In the genomic region with DNA sequence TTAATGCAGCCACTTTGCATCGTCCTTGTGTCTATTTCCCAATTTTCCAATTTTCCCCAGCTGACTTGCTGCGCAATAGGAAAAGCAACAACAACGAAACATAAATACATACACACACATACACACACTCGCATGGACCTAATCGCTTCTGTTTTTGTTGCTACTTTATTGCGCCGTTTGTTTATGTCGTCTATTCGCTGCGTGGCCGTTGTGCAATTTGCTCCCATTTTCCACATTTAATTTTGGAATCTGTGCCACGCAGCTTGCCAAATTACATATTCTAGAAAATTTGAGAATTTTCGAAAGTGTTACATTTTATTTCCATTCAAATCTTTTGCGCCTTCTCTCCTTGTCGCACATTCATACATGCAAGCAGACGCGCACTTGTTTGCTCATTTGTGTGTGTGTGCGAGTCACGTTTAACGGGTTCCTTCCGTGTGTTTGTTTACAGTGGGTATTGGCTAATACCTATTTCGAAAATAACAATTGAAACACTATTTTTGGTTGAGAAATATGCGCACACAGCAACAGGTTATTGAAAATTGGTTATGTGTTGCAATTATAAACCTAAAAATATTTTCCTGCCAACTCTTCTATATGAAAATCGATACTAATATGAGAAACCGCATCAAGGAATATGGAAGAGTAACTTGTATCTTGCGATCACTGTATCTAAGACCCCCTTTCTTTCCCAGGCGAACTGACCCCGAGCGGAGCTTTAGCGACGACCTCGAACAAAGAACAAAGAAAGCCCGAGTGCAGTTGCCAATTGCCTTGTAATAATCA, we compare ENCODE assay signal across 7 fruit fly cellular contexts.
TF ChIP-seq lines count a peak whose summit lies in the region.

No protein-coding gene starts in this region.

- TF ChIP-seq CTCF in whole organism, embryonic (GFP tag; optimal IDR thresholded peaks at IDR 0.05; lab: Kevin White, UChicago) = peak; percentile 5

TF ChIP-seq in Kc167, 6 proteins besides CTCF, POLR2A, EP300 and RAD21:
- no peak for TF ChIP-seq ttk (optimal IDR thresholded peaks at IDR 0.05; lab: Kevin White, UChicago)
- TF ChIP-seq psq (optimal IDR thresholded peaks at IDR 0.05; lab: Kevin White, UChicago) = peak; percentile 16
TF ChIP-seq in Kc167: peak in this region for 1.

TF ChIP-seq in whole organism, 6 proteins besides CTCF, POLR2A, EP300 and RAD21:
- TF ChIP-seq CG8478 (optimal IDR thresholded peaks at IDR 0.05; lab: Kevin White, UChicago) = peak; percentile 42
- TF ChIP-seq pan (optimal IDR thresholded peaks at IDR 0.05; lab: Kevin White, UChicago) = no peak
- no peak for TF ChIP-seq Dll (optimal IDR thresholded peaks at IDR 0.05; lab: Kevin White, UChicago)

TF ChIP-seq in whole organism, adult, 20 proteins besides CTCF, POLR2A, EP300 and RAD21 (continues in another document):
- peak; percentile 80 for TF ChIP-seq CG33017 (tag; optimal IDR thresholded peaks at IDR 0.05; lab: Kevin White, UChicago)
- TF ChIP-seq toe (GFP tag; optimal IDR thresholded peaks at IDR 0.05; lab: Kevin White, UChicago) = peak; percentile 63
- TF ChIP-seq CG12768 (GFP tag; optimal IDR thresholded peaks at IDR 0.05; lab: Kevin White, UChicago) = peak; percentile 76
- peak; percentile 82 for TF ChIP-seq CG7101 (tag; optimal IDR thresholded peaks at IDR 0.05; lab: Kevin White, UChicago)
- TF ChIP-seq CG5204 (GFP tag; optimal IDR thresholded peaks at IDR 0.05; lab: Kevin White, UChicago) = no peak
- TF ChIP-seq kay (GFP tag; lab: Kevin White, UChicago; ENCODE audit: borderline replicate concordance) = no peak
- TF ChIP-seq Mnt (GFP tag; optimal IDR thresholded peaks at IDR 0.05; lab: Kevin White, UChicago) = peak; percentile 89
- TF ChIP-seq pad (GFP tag; optimal IDR thresholded peaks at IDR 0.05; lab: Kevin White, UChicago) = peak; percentile 65
- TF ChIP-seq Hr96 (GFP tag; optimal IDR thresholded peaks at IDR 0.05; lab: Kevin White, UChicago) = no peak
- peak; percentile 94 for TF ChIP-seq ovo (GFP tag; optimal IDR thresholded peaks at IDR 0.05; lab: Kevin White, UChicago)
- TF ChIP-seq cic (GFP tag; optimal IDR thresholded peaks at IDR 0.05; lab: Kevin White, UChicago) = peak; percentile 7
- no peak for TF ChIP-seq cnc (optimal IDR thresholded peaks at IDR 0.05; lab: Kevin White, UChicago)
- TF ChIP-seq Crg-1 (GFP tag; optimal IDR thresholded peaks at IDR 0.05; lab: Kevin White, UChicago) = peak; percentile 70
- peak; percentile 64 for TF ChIP-seq CG1620 (GFP tag; optimal IDR thresholded peaks at IDR 0.05; lab: Kevin White, UChicago)
- TF ChIP-seq tj (GFP tag; optimal IDR thresholded peaks at IDR 0.05; lab: Kevin White, UChicago) = peak; percentile 54

TF ChIP-seq in whole organism, embryonic, 481 proteins besides CTCF, POLR2A, EP300 and RAD21 (continues in another document):
- TF ChIP-seq HHEX (GFP tag; optimal IDR thresholded peaks at IDR 0.05; lab: Kevin White, UChicago) (no peak), H15 (GFP tag; IDR thresholded peaks at IDR 0.05; lab: Robert Waterston, UW) (no peak), CG5245 (GFP tag; optimal IDR thresholded peaks at IDR 0.05; lab: Kevin White, UChicago) (peak; percentile 11), Optix (GFP tag; IDR thresholded peaks at IDR 0.05; lab: Robert Waterston, UW) (0 out of 3 replicates have a peak, but pooled peaks have one; percentile 43), Hr51 (GFP tag; optimal IDR thresholded peaks at IDR 0.05; lab: Kevin White, UChicago) (peak in 1 of 2 experiments; percentile 53), CG4282 (GFP tag; optimal IDR thresholded peaks at IDR 0.05; lab: Kevin White, UChicago) (no peak), CG11696 (GFP tag; IDR thresholded peaks at IDR 0.05; lab: Robert Waterston, UW) (no peak), CG9817 (tag; optimal IDR thresholded peaks at IDR 0.05; lab: Kevin White, UChicago) (peak; percentile 39), pfk (GFP tag; optimal IDR thresholded peaks at IDR 0.05; lab: Kevin White, UChicago) (no peak), CG17359 (tag; optimal IDR thresholded peaks at IDR 0.05; lab: Kevin White, UChicago) (peak; percentile 58), Ptx1 (GFP tag; IDR thresholded peaks at IDR 0.05; lab: Robert Waterston, UW) (peak; percentile 62), CG16863 (GFP tag; optimal IDR thresholded peaks at IDR 0.05; lab: Kevin White, UChicago) (peak; percentile 22), maf-S (GFP tag; optimal IDR thresholded peaks at IDR 0.05; lab: Kevin White, UChicago) (no peak), Gug (GFP tag; IDR thresholded peaks at IDR 0.05; lab: Robert Waterston, UW) (peak; percentile 56; the same call in 2 of the 4 replicates), CG1602 (GFP tag; optimal IDR thresholded peaks at IDR 0.05; lab: Kevin White, UChicago) (no peak)

TF ChIP-seq in whole organism, prepupa, 60 proteins besides CTCF, POLR2A, EP300 and RAD21 (continues in another document):
- peak; percentile 80 for TF ChIP-seq acj6 (GFP tag; optimal IDR thresholded peaks at IDR 0.05; lab: Kevin White, UChicago)
- TF ChIP-seq CG6276 (GFP tag; optimal IDR thresholded peaks at IDR 0.05; lab: Kevin White, UChicago) = peak; percentile 81
- peak; percentile 83 for TF ChIP-seq vri (GFP tag; optimal IDR thresholded peaks at IDR 0.05; lab: Kevin White, UChicago)
- TF ChIP-seq CG8319 (GFP tag; optimal IDR thresholded peaks at IDR 0.05; lab: Kevin White, UChicago) = peak; percentile 57
- peak; percentile 70 for TF ChIP-seq CG34406 (GFP tag; optimal IDR thresholded peaks at IDR 0.05; lab: Kevin White, UChicago)
- TF ChIP-seq Met (GFP tag; optimal IDR thresholded peaks at IDR 0.05; lab: Kevin White, UChicago) = peak; percentile 91
- peak; percentile 38 for TF ChIP-seq fd85E (GFP tag; optimal IDR thresholded peaks at IDR 0.05; lab: Kevin White, UChicago)
- peak; percentile 88 for TF ChIP-seq CG31627 (GFP tag; optimal IDR thresholded peaks at IDR 0.05; lab: Kevin White, UChicago)
- TF ChIP-seq Sox15 (GFP tag; optimal IDR thresholded peaks at IDR 0.05; lab: Kevin White, UChicago) = peak; percentile 49
- peak; percentile 66 for TF ChIP-seq CG3032 (tag; optimal IDR thresholded peaks at IDR 0.05; lab: Kevin White, UChicago)
- peak; percentile 61 for TF ChIP-seq fd59A (GFP tag; optimal IDR thresholded peaks at IDR 0.05; lab: Kevin White, UChicago)
- TF ChIP-seq svp (GFP tag; lab: Kevin White, UChicago) = peak; percentile 95
- TF ChIP-seq Hr4 (GFP tag; optimal IDR thresholded peaks at IDR 0.05; lab: Kevin White, UChicago) = peak; percentile 70
- peak; percentile 87 for TF ChIP-seq cyc (GFP tag; optimal IDR thresholded peaks at IDR 0.05; lab: Kevin White, UChicago)
- peak; percentile 87 for TF ChIP-seq pdm3 (GFP tag; optimal IDR thresholded peaks at IDR 0.05; lab: Kevin White, UChicago)
- peak; percentile 83 for TF ChIP-seq CG7368 (GFP tag; optimal IDR thresholded peaks at IDR 0.05; lab: Kevin White, UChicago)

TF ChIP-seq in whole organism, pupa, 21 proteins besides CTCF, POLR2A, EP300 and RAD21 (continues in another document):
- TF ChIP-seq CG9948 (tag; optimal IDR thresholded peaks at IDR 0.05; lab: Kevin White, UChicago) = peak; percentile 74
- peak; percentile 60; the same call in 1 of the 2 replicates for TF ChIP-seq rn (GFP tag; IDR thresholded peaks at IDR 0.05; lab: Robert Waterston, UW)
- peak; percentile 68 for TF ChIP-seq CG34367 (tag; optimal IDR thresholded peaks at IDR 0.05; lab: Kevin White, UChicago)
- peak; percentile 48 for TF ChIP-seq EcR (GFP tag; optimal IDR thresholded peaks at IDR 0.05; lab: Kevin White, UChicago)
- TF ChIP-seq CG32121 (GFP tag; IDR thresholded peaks at IDR 0.05; lab: Robert Waterston, UW) = peak; percentile 79
- TF ChIP-seq gl (tag; optimal IDR thresholded peaks at IDR 0.05; lab: Kevin White, UChicago) = peak; percentile 60
- TF ChIP-seq Snoo (tag; optimal IDR thresholded peaks at IDR 0.05; lab: Kevin White, UChicago) = peak; percentile 72
- no peak for TF ChIP-seq D1 (tag; optimal IDR thresholded peaks at IDR 0.05; lab: Kevin White, UChicago)
- peak; percentile 73; the same call in 2 of the 3 replicates for TF ChIP-seq fd96Ca (GFP tag; IDR thresholded peaks at IDR 0.05; lab: Robert Waterston, UW)
- TF ChIP-seq CG12605 (GFP tag; IDR thresholded peaks at IDR 0.05; lab: Robert Waterston, UW) = peak; percentile 72
- TF ChIP-seq Ets98B (GFP tag; IDR thresholded peaks at IDR 0.05; lab: Robert Waterston, UW) = peak; percentile 80
- TF ChIP-seq CG15710 (tag; optimal IDR thresholded peaks at IDR 0.05; lab: Kevin White, UChicago) = peak; percentile 76
- TF ChIP-seq Pif1B (GFP tag; optimal IDR thresholded peaks at IDR 0.05; lab: Kevin White, UChicago) = peak; percentile 86
- peak; percentile 80 for TF ChIP-seq CG17806 (tag; optimal IDR thresholded peaks at IDR 0.05; lab: Kevin White, UChicago)
- TF ChIP-seq CG14655 (GFP tag; optimal IDR thresholded peaks at IDR 0.05; lab: Kevin White, UChicago) = no peak
- peak; percentile 77 for TF ChIP-seq Pif1A (GFP tag; optimal IDR thresholded peaks at IDR 0.05; lab: Kevin White, UChicago)
- peak; percentile 79 for TF ChIP-seq CG8159 (tag; optimal IDR thresholded peaks at IDR 0.05; lab: Kevin White, UChicago)

TF ChIP-seq in whole organism, wandering third instar larva, 38 proteins besides CTCF, POLR2A, EP300 and RAD21 (continues in another document):
- no peak for TF ChIP-seq Myc (optimal IDR thresholded peaks at IDR 0.05; lab: Kevin White, UChicago)
- TF ChIP-seq Mio (GFP tag; optimal IDR thresholded peaks at IDR 0.05; lab: Kevin White, UChicago) = no peak
- TF ChIP-seq sage (GFP tag; optimal IDR thresholded peaks at IDR 0.05; lab: Kevin White, UChicago) = peak; percentile 56
- TF ChIP-seq lola (GFP tag; optimal IDR thresholded peaks at IDR 0.05; lab: Kevin White, UChicago) = no peak
- TF ChIP-seq rgr (GFP tag; optimal IDR thresholded peaks at IDR 0.05; lab: Kevin White, UChicago) = peak; percentile 85
- no peak for TF ChIP-seq pan (optimal IDR thresholded peaks at IDR 0.05; lab: Kevin White, UChicago)
- peak; percentile 88 for TF ChIP-seq HLH106 (tag; optimal IDR thresholded peaks at IDR 0.05; lab: Kevin White, UChicago)
- no peak for TF ChIP-seq Dif (GFP tag; optimal IDR thresholded peaks at IDR 0.05; lab: Kevin White, UChicago; ENCODE audit: partially characterized antibody)
- TF ChIP-seq Jra (GFP tag; optimal IDR thresholded peaks at IDR 0.05; lab: Kevin White, UChicago) = peak; percentile 76
- TF ChIP-seq Hnf4 (GFP tag; optimal IDR thresholded peaks at IDR 0.05; lab: Kevin White, UChicago) = peak; percentile 87
- no peak for TF ChIP-seq CrebA (GFP tag; optimal IDR thresholded peaks at IDR 0.05; lab: Kevin White, UChicago; ENCODE audit: borderline replicate concordance)
- no peak for TF ChIP-seq Vsx2 (GFP tag; optimal IDR thresholded peaks at IDR 0.05; lab: Kevin White, UChicago; ENCODE audit: partially characterized antibody)
- TF ChIP-seq psq (GFP tag; optimal IDR thresholded peaks at IDR 0.05; lab: Kevin White, UChicago) = peak; percentile 89
- no peak for TF ChIP-seq Hr78 (GFP tag; optimal IDR thresholded peaks at IDR 0.05; lab: Kevin White, UChicago)
- peak; percentile 81 for TF ChIP-seq br (GFP tag; optimal IDR thresholded peaks at IDR 0.05; lab: Kevin White, UChicago)
- TF ChIP-seq N (GFP tag; optimal IDR thresholded peaks at IDR 0.05; lab: Kevin White, UChicago) = no peak
- peak; percentile 90 for TF ChIP-seq h (GFP tag; optimal IDR thresholded peaks at IDR 0.05; lab: Kevin White, UChicago)
- peak; percentile 93 for TF ChIP-seq woc (GFP tag; optimal IDR thresholded peaks at IDR 0.05; lab: Kevin White, UChicago)
